Worm (Caenorhabditis elegans) whole organism, young adult: ENCODE measurements around the gene eat-4.
A peak's percentile ranks its signal among the peaks of the same experiment; 100 is the strongest.

Experiments used
- B0035.1 ChIP-seq: sonication (generic microtip); optimal IDR thresholded peaks from 2 replicates; lab custom pipeline; 2016; ENCODE audit warnings: missing genetic modification characterization, mild to moderate bottlenecking, missing compliant biosample characterization, missing genotype, missing genetic modification reagents
- F10E7.11 ChIP-seq: sonication (generic microtip); optimal IDR thresholded peaks from 2 replicates; lab custom pipeline; 2017; ENCODE audit warnings: mild to moderate bottlenecking, missing genetic modification characterization, moderate library complexity, missing compliant biosample characterization
- F57C9.4 ChIP-seq: sonication (generic microtip); optimal IDR thresholded peaks from 2 replicates; lab custom pipeline; 2017; ENCODE audit warnings: mild to moderate bottlenecking, missing genetic modification characterization, missing compliant biosample characterization
- K11D2.4 ChIP-seq: fragments of 200-800 bp; sonication (Bioruptor generic); IDR thresholded peaks from 2 replicates; pipeline ENCODE4 v1.3.6; 2022; ENCODE audit warnings: missing genetic modification reagents, missing genetic modification characterization, missing compliant biosample characterization
- T26A5.8 ChIP-seq: sonication (generic microtip); optimal IDR thresholded peaks from 2 replicates; lab custom pipeline; 2016; ENCODE audit warnings: missing genetic modification characterization, missing compliant biosample characterization
- ZK185.1 ChIP-seq: sonication (generic microtip); optimal IDR thresholded peaks from 2 replicates; lab custom pipeline; 2016; ENCODE audit warnings: mild to moderate bottlenecking, missing genetic modification characterization, missing compliant biosample characterization; ENCODE audit not compliant: poor library complexity, severe bottlenecking
- athp-1 ChIP-seq: sonication (generic microtip); optimal IDR thresholded peaks from 2 replicates; lab custom pipeline; 2017; ENCODE audit warnings: mild to moderate bottlenecking, missing genetic modification characterization, missing compliant biosample characterization
- attf-5 ChIP-seq: fragments of 200-800 bp; sonication (Bioruptor generic); optimal IDR thresholded peaks from 2 replicates; lab custom pipeline; 2018; ENCODE audit warnings: mild to moderate bottlenecking, missing genetic modification characterization, missing compliant biosample characterization
- attf-6 ChIP-seq: fragments of 200-800 bp; sonication (Bioruptor generic); IDR thresholded peaks from 2 replicates; pipeline ENCODE4 v1.3.6; 2022; ENCODE audit warnings: missing genetic modification reagents, missing genetic modification characterization, missing compliant biosample characterization
- bed-2 ChIP-seq: fragments of 200-800 bp; sonication (Bioruptor generic); IDR thresholded peaks from 2 replicates; pipeline ENCODE4 v1.3.6; 2022; ENCODE audit warnings: missing genetic modification reagents, missing genetic modification characterization, missing compliant biosample characterization
- ccch-3 ChIP-seq: fragments of 200-800 bp; sonication (Bioruptor generic); optimal IDR thresholded peaks from 2 replicates; lab custom pipeline; 2018; ENCODE audit warnings: mild to moderate bottlenecking, missing genetic modification characterization, missing compliant biosample characterization
- cebp-1 ChIP-seq, 2 experiments: fragments of 200-800 bp in 1 of 2; sonication (Bioruptor generic) in 1 of 2; sonication (generic microtip) in 1 of 2; IDR thresholded peaks in 1 of 2; optimal IDR thresholded peaks in 1 of 2; 2 replicates each; pipeline versions ENCODE4 v1.3.6 to Lab custom; 2017 to 2022; ENCODE audit warnings: missing compliant biosample characterization in 2 of 2, missing genetic modification characterization in 2 of 2, mild to moderate bottlenecking in 1 of 2, missing genetic modification reagents in 1 of 2, moderate library complexity in 1 of 2
- cebp-2 ChIP-seq: fragments of 200-800 bp; sonication (Bioruptor generic); IDR thresholded peaks from 2 replicates; pipeline ENCODE4 v1.3.6; 2022; ENCODE audit warnings: missing genetic modification characterization, missing compliant biosample characterization
- ceh-100 ChIP-seq: fragments of 200-800 bp; sonication (Bioruptor generic); IDR thresholded peaks from 2 replicates; pipeline ENCODE4 v1.3.6; 2022; ENCODE audit warnings: missing genetic modification reagents, missing genetic modification characterization, missing compliant biosample characterization
- ceh-27 ChIP-seq: fragments of 200-800 bp; sonication (Bioruptor generic); optimal IDR thresholded peaks from 2 replicates; lab custom pipeline; 2018; ENCODE audit warnings: mild to moderate bottlenecking, missing genetic modification characterization, moderate library complexity, missing compliant biosample characterization
- ceh-40 ChIP-seq: fragments of 200-800 bp; sonication (Bioruptor generic); IDR thresholded peaks from 2 replicates; pipeline ENCODE4 v1.3.6; 2022; ENCODE audit warnings: missing genetic modification characterization, missing compliant biosample characterization
- efl-1 ChIP-seq: fragments of 150-350 bp; optimal IDR thresholded peaks from 2 replicates; lab custom pipeline; 2014; ENCODE audit warnings: missing biosample characterization, missing genetic modification reagents, missing genetic modification characterization
- egl-44 ChIP-seq: fragments of 200-800 bp; sonication (Bioruptor generic); IDR thresholded peaks from 2 replicates; pipeline ENCODE4 v1.3.6; 2022; ENCODE audit warnings: missing genetic modification reagents, missing genetic modification characterization, missing compliant biosample characterization
- egrh-3 ChIP-seq: fragments of 200-800 bp; sonication (Bioruptor generic); IDR thresholded peaks from 2 replicates; pipeline ENCODE4 v1.3.6; 2022; ENCODE audit warnings: missing genetic modification reagents, missing genetic modification characterization, missing compliant biosample characterization
- ekl-4 ChIP-seq: fragments of 200-800 bp; sonication (Bioruptor generic); IDR thresholded peaks from 2 replicates; pipeline ENCODE4 v1.3.6; 2022; ENCODE audit warnings: missing genetic modification reagents, missing genetic modification characterization, missing compliant biosample characterization
- ets-4 ChIP-seq: fragments of 200-800 bp; sonication (Bioruptor generic); optimal IDR thresholded peaks from 2 replicates; lab custom pipeline; 2018; ENCODE audit warnings: mild to moderate bottlenecking, missing genetic modification characterization, missing compliant biosample characterization
- him-1 ChIP-seq: sonication (generic microtip); optimal IDR thresholded peaks from 2 replicates; lab custom pipeline; 2016; ENCODE audit warnings: missing genotype, missing genetic modification reagents, missing genetic modification characterization, missing compliant biosample characterization
- hlh-26 ChIP-seq: fragments of 200-800 bp; sonication (Bioruptor generic); conservative IDR thresholded peaks from 2 replicates; pipeline ENCODE4 v1.3.6; 2022; ENCODE audit warnings: missing genetic modification reagents, missing genetic modification characterization, missing compliant biosample characterization
- hmg-1.2 ChIP-seq: fragments of 200-800 bp; sonication (Bioruptor generic); IDR thresholded peaks from 2 replicates; pipeline ENCODE4 v1.3.6; 2022; ENCODE audit warnings: missing genetic modification reagents, missing genetic modification characterization, missing compliant biosample characterization
- madf-10 ChIP-seq: sonication (generic microtip); optimal IDR thresholded peaks from 2 replicates; lab custom pipeline; 2016; ENCODE audit warnings: mild to moderate bottlenecking, missing genetic modification characterization, missing compliant biosample characterization
- mes-4 ChIP-seq: sonication (generic microtip); optimal IDR thresholded peaks from 2 replicates; lab custom pipeline; 2016; ENCODE audit warnings: missing genotype, missing genetic modification characterization, missing compliant biosample characterization
- rpc-1 ChIP-seq, 2 experiments: fragments of 150-350 bp in 1 of 2; sonication (generic microtip) in 1 of 2; optimal IDR thresholded peaks; 2 replicates each; lab custom pipeline; 2014 to 2018; ENCODE audit warnings: missing biosample characterization in 1 of 2, missing genetic modification characterization in 1 of 2, missing genetic modification reagents in 1 of 2, missing genotype in 1 of 2
- snpc-1.3 ChIP-seq: sonication (generic microtip); optimal IDR thresholded peaks from 2 replicates; lab custom pipeline; 2017; ENCODE audit warnings: missing genetic modification characterization, mild to moderate bottlenecking, missing compliant biosample characterization, antibody characterized with exemption, moderate library complexity, missing genotype, missing genetic modification reagents; ENCODE audit not compliant: insufficient read depth
- somi-1 ChIP-seq: fragments of 200-800 bp; sonication (Bioruptor generic); optimal IDR thresholded peaks from 2 replicates; lab custom pipeline; 2018; ENCODE audit warnings: mild to moderate bottlenecking, missing genetic modification characterization, missing compliant biosample characterization
- tbx-9 ChIP-seq: sonication (generic microtip); optimal IDR thresholded peaks from 2 replicates; lab custom pipeline; 2016; ENCODE audit warnings: borderline replicate concordance, missing genetic modification characterization, inconsistent platforms, missing compliant biosample characterization
- zfh-2 ChIP-seq: fragments of 200-800 bp; sonication (Bioruptor generic); conservative IDR thresholded peaks from 2 replicates; pipeline ENCODE4 v1.3.6; 2022; ENCODE audit warnings: missing genetic modification reagents, missing genetic modification characterization, missing compliant biosample characterization
- ztf-26 ChIP-seq: sonication (generic microtip); optimal IDR thresholded peaks from 2 replicates; lab custom pipeline; 2017; ENCODE audit warnings: missing genetic modification characterization, missing compliant biosample characterization
- ztf-28 ChIP-seq: fragments of 200-800 bp; sonication (Bioruptor generic); IDR thresholded peaks from 2 replicates; pipeline ENCODE4 v1.3.6; 2022; ENCODE audit warnings: missing genetic modification reagents, missing genetic modification characterization, missing compliant biosample characterization

The eat-4 gene

ce11 chrIII:9118314-9118850 lies 18.3 kb upstream of the eat-4 start, which contains the start of gene grl-11:
grl-11 (minus strand) TSS chrIII:9118364.
- no peak for TF ChIP-seq ets-4 (GFP tag; lab: Kevin White, UChicago)
- no peak for TF ChIP-seq ZK185.1 (tag; lab: Kevin White, UChicago)
- no peak for TF ChIP-seq T26A5.8 (tag; lab: Kevin White, UChicago)
- no peak for TF ChIP-seq him-1 (tag; lab: Kevin White, UChicago)
- no peak for TF ChIP-seq ceh-27 (GFP tag; lab: Kevin White, UChicago)
- TF ChIP-seq cebp-1 (GFP tag; IDR thresholded peaks at IDR 0.05; lab: Robert Waterston, UW), result no peak
- no peak for TF ChIP-seq cebp-1 (tag; optimal IDR thresholded peaks at IDR 0.05; lab: Kevin White, UChicago)
- TF ChIP-seq, all 124 proteins: peak for 0

DNA sequence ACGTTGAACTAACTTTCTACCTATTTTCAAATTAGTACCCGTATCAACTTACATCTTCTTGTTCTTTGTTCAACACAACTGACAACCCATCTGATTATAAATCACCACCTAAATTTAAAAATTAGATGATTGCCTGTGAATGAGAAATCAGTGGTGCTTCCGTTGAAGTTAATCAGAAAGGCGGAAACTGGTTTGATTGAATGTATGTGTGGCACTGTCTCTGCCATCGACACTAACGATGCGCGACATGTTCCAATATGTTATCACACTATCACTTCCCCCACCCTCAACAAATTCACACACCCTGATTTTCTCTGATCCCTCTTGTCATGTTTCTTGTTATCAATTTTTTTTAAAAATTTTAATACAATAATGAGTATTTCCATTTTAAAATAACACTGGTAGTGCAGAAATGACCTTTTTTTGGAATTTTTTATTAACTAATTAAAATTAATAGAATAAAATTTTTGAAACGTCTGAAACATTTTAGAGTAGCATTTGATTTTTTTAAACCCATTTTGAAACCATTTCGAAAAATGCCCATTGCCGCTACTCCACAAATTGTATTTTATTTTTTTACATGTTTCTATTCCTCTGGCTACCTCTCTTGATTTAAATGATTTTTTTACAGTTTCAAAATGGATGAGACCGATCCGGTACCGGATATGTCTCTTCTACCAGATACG lies 17.6 kb upstream of the eat-4 start, which contains the start of gene ced-11:
ced-11 (plus strand) TSS at position 636 of the 686 bp plus-strand sequence.
- no peak for TF ChIP-seq F10E7.11 (tag; lab: Kevin White, UChicago)
- TF ChIP-seq mes-4 (tag; lab: Kevin White, UChicago), result no peak
- no peak for TF ChIP-seq rpc-1 (optimal IDR thresholded peaks at IDR 0.05; lab: Kevin White, UChicago)
- no peak for TF ChIP-seq rpc-1 (tag; optimal IDR thresholded peaks at IDR 0.05; lab: Kevin White, UChicago)
- TF ChIP-seq ccch-3 (GFP tag; lab: Kevin White, UChicago), result no peak
- TF ChIP-seq ceh-40 (GFP tag; lab: Robert Waterston, UW), result no peak
- no peak for TF ChIP-seq ztf-26 (tag; lab: Kevin White, UChicago)
- TF ChIP-seq ekl-4, result no peak
- TF ChIP-seq cebp-2, result no peak
- TF ChIP-seq bed-2, result no peak
- no peak for TF ChIP-seq hlh-26 (GFP tag; lab: Robert Waterston, UW)
- TF ChIP-seq tbx-9 (tag; lab: Kevin White, UChicago), result no peak
- no peak for TF ChIP-seq somi-1 (GFP tag; lab: Kevin White, UChicago)
- no peak for TF ChIP-seq zfh-2
- no peak for TF ChIP-seq F57C9.4 (tag; lab: Kevin White, UChicago)
- TF ChIP-seq egl-44 (GFP tag; lab: Robert Waterston, UW), result no peak
- no peak for TF ChIP-seq madf-10 (tag; lab: Kevin White, UChicago)

- no peak for TF ChIP-seq egrh-3 (GFP tag; lab: Robert Waterston, UW)
- no peak for TF ChIP-seq snpc-1.3
- TF ChIP-seq hmg-1.2 (GFP tag; lab: Robert Waterston, UW), result peak; percentile 24; the same call in 1 of the 2 replicates
- no peak for TF ChIP-seq ceh-100 (GFP tag; lab: Robert Waterston, UW)
- no peak for TF ChIP-seq ZK185.1 (tag; lab: Kevin White, UChicago)
- no peak for TF ChIP-seq B0035.1 (tag; lab: Kevin White, UChicago)
- no peak for TF ChIP-seq attf-6
- no peak for TF ChIP-seq ccch-3 (GFP tag; lab: Kevin White, UChicago)
- TF ChIP-seq ztf-28 (GFP tag; lab: Robert Waterston, UW), result no peak
- no peak for TF ChIP-seq efl-1 (GFP tag; lab: Kevin White, UChicago)
- TF ChIP-seq ceh-40 (GFP tag; lab: Robert Waterston, UW), result no peak
- peak; percentile 34 for TF ChIP-seq attf-5 (GFP tag; lab: Kevin White, UChicago)
- TF ChIP-seq athp-1 (tag; lab: Kevin White, UChicago), result no peak
- TF ChIP-seq K11D2.4 (GFP tag; lab: Robert Waterston, UW), result no peak
Measured at ce11 chrIII:9125789-9126304, 10.8 kb upstream of the eat-4 start, which contains the start of gene sec-16A.1. sec-16A.1 (plus strand) TSS chrIII:9125839.
